Fruit fly (Drosophila melanogaster): ENCODE results near the gene CG5439.

Gene CG5439

dm6 chr2L:13157903-13158302 is 19.0 kb upstream of the CG5439 start (continued):
- TF ChIP-seq CG10979 (tag; optimal IDR thresholded peaks at IDR 0.05) (no peak), Fer1 (GFP tag; optimal IDR thresholded peaks at IDR 0.05) (peak; percentile 38), stwl (tag; optimal IDR thresholded peaks at IDR 0.05) (peak; percentile 26), HHEX (GFP tag; optimal IDR thresholded peaks at IDR 0.05) (peak; percentile 51), NfI (GFP tag; optimal IDR thresholded peaks at IDR 0.05) (peak; percentile 7), CG1603 (tag; optimal IDR thresholded peaks at IDR 0.05) (no peak), CG12219 (GFP tag; optimal IDR thresholded peaks at IDR 0.05) (peak; percentile 8), aop (GFP tag; IDR thresholded peaks at IDR 0.05) (no peak), Nf-YC (tag; optimal IDR thresholded peaks at IDR 0.05) (peak; percentile 1), Lim3 (GFP tag; IDR thresholded peaks at IDR 0.05) (no peak), ham (GFP tag; IDR thresholded peaks at IDR 0.05) (no peak), CG33557 (GFP tag; optimal IDR thresholded peaks at IDR 0.05) (no peak), CG14014 (GFP tag; IDR thresholded peaks at IDR 0.05) (no peak), CG17612 (GFP tag; IDR thresholded peaks at IDR 0.05) (no peak), nau (GFP tag; optimal IDR thresholded peaks at IDR 0.05) (peak; percentile 34), mirr (GFP tag; optimal IDR thresholded peaks at IDR 0.05) (peak; percentile 51), CG3281 (GFP tag; optimal IDR thresholded peaks at IDR 0.05) (peak; percentile 51), bcd (GFP tag; optimal IDR thresholded peaks at IDR 0.05) (peak; percentile 6), Asciz (GFP tag; optimal IDR thresholded peaks at IDR 0.05) (peak; percentile 28), Oaz (GFP tag; IDR thresholded peaks at IDR 0.05) (no peak), CG12659 (GFP tag; optimal IDR thresholded peaks at IDR 0.05) (peak; percentile 1), sens (GFP tag) (peak; percentile 59), CG9797 (GFP tag; optimal IDR thresholded peaks at IDR 0.05) (no peak), CG34376 (GFP tag; optimal IDR thresholded peaks at IDR 0.05) (peak; percentile 34), Meics (GFP tag; optimal IDR thresholded peaks at IDR 0.05) (peak; percentile 42), CG2116 (GFP tag; optimal IDR thresholded peaks at IDR 0.05) (peak; percentile 14), CG7357 (GFP tag; IDR thresholded peaks at IDR 0.05) (no peak), zen2 (GFP tag; IDR thresholded peaks at IDR 0.05; ENCODE audit: partially characterized antibody) (no peak), Max (GFP tag; optimal IDR thresholded peaks at IDR 0.05) (no peak), CG6854 (GFP tag; optimal IDR thresholded peaks at IDR 0.05) (peak; percentile 3), twi (tag; optimal IDR thresholded peaks at IDR 0.05) (no peak), gfzf (GFP tag; optimal IDR thresholded peaks at IDR 0.05) (no peak), Hr51 (GFP tag; optimal IDR thresholded peaks at IDR 0.05) (no peak), CG10959 (GFP tag; IDR thresholded peaks at IDR 0.05) (no peak), otp (GFP tag; IDR thresholded peaks at IDR 0.05) (no peak), fru (optimal IDR thresholded peaks at IDR 0.05) (no peak), caup (GFP tag; optimal IDR thresholded peaks at IDR 0.05; ENCODE audit: severe bottlenecking) (peak; percentile 1), GATAe (GFP tag; conservative IDR thresholded peaks at IDR 0.05) (no peak), CG6813 (GFP tag; optimal IDR thresholded peaks at IDR 0.05) (peak; percentile 36), CG14050 (GFP tag; IDR thresholded peaks at IDR 0.05) (no peak), jing (GFP tag; optimal IDR thresholded peaks at IDR 0.05) (no peak), al (GFP tag; IDR thresholded peaks at IDR 0.05) (no peak), CG12071 (GFP tag; optimal IDR thresholded peaks at IDR 0.05) (peak; percentile 6), CG15514 (GFP tag; optimal IDR thresholded peaks at IDR 0.05) (peak; percentile 22), Kr (GFP tag; optimal IDR thresholded peaks at IDR 0.05) (no peak), Abd-B (GFP tag; optimal IDR thresholded peaks at IDR 0.05) (no peak), CG9932 (GFP tag; IDR thresholded peaks at IDR 0.05) (no peak), Hr3 (GFP tag; optimal IDR thresholded peaks at IDR 0.05) (no peak), CG7987 (GFP tag; optimal IDR thresholded peaks at IDR 0.05) (peak; percentile 33), CG10565 (GFP tag; optimal IDR thresholded peaks at IDR 0.05) (no peak), Sox102F (GFP tag; optimal IDR thresholded peaks at IDR 0.05) (no peak)
